Fruit fly (Drosophila melanogaster): ENCODE data around the gene Vps45.

Gene Vps45

dm6 chr3R:9586663-9587248 lies 23.0 kb downstream of the Vps45 start, which contains the start of gene P58IPK (continued):
- TF ChIP-seq Sox15 (GFP tag; optimal IDR thresholded peaks at IDR 0.05) (no peak), net (GFP tag; optimal IDR thresholded peaks at IDR 0.05) (peak; percentile 23), CG11762 (GFP tag; optimal IDR thresholded peaks at IDR 0.05; ENCODE audit: insufficient read depth) (no peak), Eip75B (GFP tag; optimal IDR thresholded peaks at IDR 0.05) (peak; percentile 69), Eip93F (GFP tag; optimal IDR thresholded peaks at IDR 0.05) (peak; percentile 4), Smox (GFP tag; optimal IDR thresholded peaks at IDR 0.05) (no peak), acj6 (GFP tag; optimal IDR thresholded peaks at IDR 0.05) (peak; percentile 37), CG6163 (GFP tag; IDR thresholded peaks at IDR 0.05) (peak; percentile 30; the same call in 1 of the 3 replicates), fkh (GFP tag; optimal IDR thresholded peaks at IDR 0.05) (no peak), Hr39 (GFP tag; optimal IDR thresholded peaks at IDR 0.05) (peak; percentile 69), CG3032 (tag; optimal IDR thresholded peaks at IDR 0.05) (peak; percentile 59), pdm3 (GFP tag; optimal IDR thresholded peaks at IDR 0.05) (peak; percentile 62), OdsH (GFP tag; optimal IDR thresholded peaks at IDR 0.05) (peak; percentile 19), fd59A (GFP tag; optimal IDR thresholded peaks at IDR 0.05) (no peak), cyc (GFP tag; optimal IDR thresholded peaks at IDR 0.05) (peak; percentile 29), Blimp-1 (GFP tag; optimal IDR thresholded peaks at IDR 0.05) (no peak), Hr38 (GFP tag; optimal IDR thresholded peaks at IDR 0.05) (no peak)

dm6 chr3R:9590952-9591532 lies 27.3 kb downstream of the Vps45 start, which contains the start of the genes bocks and CG8312:
bocks (minus strand) TSS chr3R:9591002.
CG8312 (plus strand) TSS chr3R:9591309.
- peak; percentile 12 for TF ChIP-seq cyc (GFP tag; optimal IDR thresholded peaks at IDR 0.05)
- TF ChIP-seq CG6276 (GFP tag; optimal IDR thresholded peaks at IDR 0.05): no peak
- TF ChIP-seq CG31627 (GFP tag; optimal IDR thresholded peaks at IDR 0.05): peak; percentile 52
- TF ChIP-seq Ets96B (tag; optimal IDR thresholded peaks at IDR 0.05): no peak
- TF ChIP-seq CG11294 (GFP tag; IDR thresholded peaks at IDR 0.05): no peak
- no peak for TF ChIP-seq fd59A (GFP tag; optimal IDR thresholded peaks at IDR 0.05)
- TF ChIP-seq CG32006 (GFP tag; optimal IDR thresholded peaks at IDR 0.05): no peak
- peak; percentile 96 for TF ChIP-seq dsx (GFP tag; optimal IDR thresholded peaks at IDR 0.05; ENCODE audit: poor library complexity, severe bottlenecking)
- no peak for TF ChIP-seq CG16779 (tag; optimal IDR thresholded peaks at IDR 0.05)
- TF ChIP-seq fkh (GFP tag; optimal IDR thresholded peaks at IDR 0.05): peak; percentile 66
- no peak for TF ChIP-seq CG1621 (tag; optimal IDR thresholded peaks at IDR 0.05)
- no peak for TF ChIP-seq CG6808 (GFP tag; optimal IDR thresholded peaks at IDR 0.05)
- TF ChIP-seq vri (GFP tag; optimal IDR thresholded peaks at IDR 0.05): peak; percentile 34
- no peak for TF ChIP-seq Blimp-1 (GFP tag; optimal IDR thresholded peaks at IDR 0.05)
- TF ChIP-seq Eip93F (GFP tag; optimal IDR thresholded peaks at IDR 0.05): no peak
- TF ChIP-seq Lpt (GFP tag; optimal IDR thresholded peaks at IDR 0.05): no peak
- TF ChIP-seq Hr38 (GFP tag; optimal IDR thresholded peaks at IDR 0.05): no peak
- TF ChIP-seq achi (GFP tag; optimal IDR thresholded peaks at IDR 0.05): no peak
- no peak for TF ChIP-seq Met (GFP tag; optimal IDR thresholded peaks at IDR 0.05)
- no peak for TF ChIP-seq CG4318 (GFP tag; optimal IDR thresholded peaks at IDR 0.05)
- TF ChIP-seq ss (GFP tag; optimal IDR thresholded peaks at IDR 0.05): peak in 1 of 2 experiments; percentile 14
- TF ChIP-seq Hr4 (GFP tag; optimal IDR thresholded peaks at IDR 0.05): no peak
- TF ChIP-seq CG15336 (GFP tag; IDR thresholded peaks at IDR 0.05): no peak
- peak; percentile 30 for TF ChIP-seq lz (GFP tag; optimal IDR thresholded peaks at IDR 0.05)
- no peak for TF ChIP-seq CG8319 (GFP tag; optimal IDR thresholded peaks at IDR 0.05)
- no peak for TF ChIP-seq CG8119 (GFP tag; IDR thresholded peaks at IDR 0.05)
- TF ChIP-seq acj6 (GFP tag; optimal IDR thresholded peaks at IDR 0.05): no peak
- no peak for TF ChIP-seq CG9139 (GFP tag; optimal IDR thresholded peaks at IDR 0.05)
- TF ChIP-seq Smox (GFP tag; optimal IDR thresholded peaks at IDR 0.05): no peak
- no peak for TF ChIP-seq CG10669 (GFP tag; optimal IDR thresholded peaks at IDR 0.05)
- TF ChIP-seq spab (GFP tag; optimal IDR thresholded peaks at IDR 0.05): no peak
- TF ChIP-seq Sox102F (GFP tag; optimal IDR thresholded peaks at IDR 0.05): no peak
- TF ChIP-seq CG8632 (GFP tag; optimal IDR thresholded peaks at IDR 0.05): no peak
- no peak for TF ChIP-seq svp (GFP tag)
- peak; percentile 10 for TF ChIP-seq net (GFP tag; optimal IDR thresholded peaks at IDR 0.05)
- TF ChIP-seq Hr39 (GFP tag; optimal IDR thresholded peaks at IDR 0.05): peak; percentile 17
- peak; percentile 53 for TF ChIP-seq Sox14 (GFP tag; optimal IDR thresholded peaks at IDR 0.05)
- TF ChIP-seq Eip78C (GFP tag): no peak
- no peak for TF ChIP-seq Ets21C (GFP tag; optimal IDR thresholded peaks at IDR 0.05)
- peak; percentile 50 for TF ChIP-seq CG6854 (GFP tag; optimal IDR thresholded peaks at IDR 0.05)
- TF ChIP-seq topi (GFP tag; optimal IDR thresholded peaks at IDR 0.05): peak; percentile 44

Data from whole organism, prepupa.